Worm (Caenorhabditis elegans) whole organism, L1 larva: ENCODE measurements around the gene F17C8.6.

Source experiments
- C04F5.9 ChIP-seq: sonication (generic microtip); optimal IDR thresholded peaks from 2 replicates; lab custom pipeline; 2016; ENCODE audit warnings: missing genetic modification characterization, missing compliant biosample characterization
- aha-1 ChIP-seq: fragments of 150-350 bp; optimal IDR thresholded peaks from 2 replicates; lab custom pipeline; 2014; ENCODE audit warnings: missing biosample characterization, missing genetic modification characterization
- alr-1 ChIP-seq: fragments of 200-800 bp; sonication (Bioruptor generic); optimal IDR thresholded peaks from 2 replicates; lab custom pipeline; 2018; ENCODE audit warnings: borderline replicate concordance, mild to moderate bottlenecking, missing genetic modification characterization, missing compliant biosample characterization
- ama-1 ChIP-seq: fragments of 150-350 bp; optimal IDR thresholded peaks from 2 replicates; lab custom pipeline; 2014
- blmp-1 ChIP-seq: fragments of 150-350 bp; optimal IDR thresholded peaks from 2 replicates; lab custom pipeline; 2014; ENCODE audit warnings: missing biosample characterization, missing genetic modification characterization
- ceh-88 ChIP-seq: fragments of 200-800 bp; sonication (Bioruptor generic); IDR thresholded peaks from 2 replicates; pipeline ENCODE4 v1.3.6; 2022; ENCODE audit warnings: missing genetic modification characterization, missing compliant biosample characterization
- ces-1 ChIP-seq: fragments of 150-350 bp; optimal IDR thresholded peaks from 2 replicates; lab custom pipeline; 2014; ENCODE audit warnings: missing biosample characterization, missing genetic modification reagents, missing genetic modification characterization
- dsc-1 ChIP-seq: sonication (generic microtip); optimal IDR thresholded peaks from 2 replicates; lab custom pipeline; 2016; ENCODE audit warnings: mild to moderate bottlenecking, missing genetic modification characterization, missing compliant biosample characterization
- efl-1 ChIP-seq, 4 experiments: fragments of 150-350 bp; optimal IDR thresholded peaks in 3 of 4; peaks in 1 of 4; 1 replicate in 1 of 4; 2 replicates in 3 of 4; lab custom pipeline; 2014; ENCODE audit warnings: missing biosample characterization in 2 of 4, missing genetic modification characterization in 2 of 4, missing genetic modification reagents in 2 of 4
- elt-2 ChIP-seq: sonication (generic microtip); optimal IDR thresholded peaks from 2 replicates; lab custom pipeline; 2016; ENCODE audit warnings: missing genetic modification characterization, mild to moderate bottlenecking, inconsistent platforms, missing compliant biosample characterization, missing genetic modification reagents
- elt-3 ChIP-seq, 6 experiments: fragments of 150-350 bp in 1 of 6; sonication (generic microtip); optimal IDR thresholded peaks; 2 replicates each; lab custom pipeline; 2017 to 2018; ENCODE audit warnings: missing biosample characterization in 6 of 6, missing genetic modification characterization in 6 of 6, inconsistent platforms in 1 of 6
- fkh-10 ChIP-seq: sonication (generic microtip); optimal IDR thresholded peaks from 2 replicates; lab custom pipeline; 2017; ENCODE audit warnings: missing biosample characterization, missing genetic modification reagents, missing genetic modification characterization
- fkh-4 ChIP-seq: sonication (generic microtip); optimal IDR thresholded peaks from 2 replicates; lab custom pipeline; 2016; ENCODE audit warnings: missing compliant biosample characterization, missing genetic modification characterization, borderline replicate concordance
- fkh-8 ChIP-seq: sonication (generic microtip); optimal IDR thresholded peaks from 2 replicates; lab custom pipeline; 2016; ENCODE audit warnings: mild to moderate bottlenecking, missing genetic modification characterization, missing compliant biosample characterization
- fos-1 ChIP-seq: fragments of 150-350 bp; optimal IDR thresholded peaks from 2 replicates; lab custom pipeline; 2014; ENCODE audit warnings: missing biosample characterization, missing genetic modification characterization
- hpl-2 ChIP-seq: fragments of 150-350 bp; optimal IDR thresholded peaks from 2 replicates; lab custom pipeline; 2014; ENCODE audit warnings: missing biosample characterization, missing genetic modification reagents, missing genetic modification characterization
- isw-1 ChIP-seq: fragments of 200-800 bp; sonication (Bioruptor generic); IDR thresholded peaks from 2 replicates; pipeline ENCODE4 v1.3.6; 2022; ENCODE audit warnings: missing genetic modification characterization, missing compliant biosample characterization
- lin-13 ChIP-seq: fragments of 150-350 bp; optimal IDR thresholded peaks from 2 replicates; lab custom pipeline; 2014; ENCODE audit warnings: missing biosample characterization, missing genetic modification reagents, missing genetic modification characterization
- lin-14 ChIP-seq: fragments of 200-800 bp; sonication (Bioruptor generic); optimal IDR thresholded peaks from 2 replicates; lab custom pipeline; 2018; ENCODE audit warnings: mild to moderate bottlenecking, missing genetic modification characterization, moderate library complexity, missing compliant biosample characterization
- lin-39 ChIP-seq: fragments of 150-350 bp; optimal IDR thresholded peaks from 2 replicates; lab custom pipeline; 2014; ENCODE audit warnings: missing biosample characterization, missing genetic modification reagents, missing genetic modification characterization
- lir-3 ChIP-seq: sonication (generic microtip); optimal IDR thresholded peaks from 2 replicates; lab custom pipeline; 2016; ENCODE audit warnings: mild to moderate bottlenecking, missing genetic modification characterization, moderate library complexity, missing compliant biosample characterization; ENCODE audit not compliant: poor library complexity
- lsy-2 ChIP-seq, 2 experiments: fragments of 150-350 bp; optimal IDR thresholded peaks; 2 replicates each; lab custom pipeline; 2014; ENCODE audit warnings: missing biosample characterization in 2 of 2, missing genetic modification characterization in 2 of 2
- mab-9 ChIP-seq: fragments of 200-800 bp; sonication (Bioruptor generic); IDR thresholded peaks from 2 replicates; pipeline ENCODE4 v1.3.6; 2022; ENCODE audit warnings: missing genetic modification reagents, missing genetic modification characterization, missing compliant biosample characterization
- nhr-11 ChIP-seq: fragments of 150-350 bp; optimal IDR thresholded peaks from 2 replicates; lab custom pipeline; 2014; ENCODE audit warnings: missing biosample characterization, missing genetic modification characterization
- nhr-12 ChIP-seq: sonication (generic microtip); optimal IDR thresholded peaks from 2 replicates; lab custom pipeline; 2017; ENCODE audit warnings: missing biosample characterization, missing genetic modification characterization
- nhr-19 ChIP-seq: fragments of 200-800 bp; sonication (Bioruptor generic); conservative IDR thresholded peaks from 2 replicates; pipeline ENCODE4 v1.3.6; 2022; ENCODE audit warnings: missing genetic modification characterization, missing compliant biosample characterization
- nhr-237 ChIP-seq: fragments of 150-350 bp; optimal IDR thresholded peaks from 2 replicates; lab custom pipeline; 2014; ENCODE audit warnings: missing biosample characterization, missing genetic modification characterization
- nhr-28 ChIP-seq: fragments of 150-350 bp; optimal IDR thresholded peaks from 2 replicates; lab custom pipeline; 2014; ENCODE audit warnings: missing biosample characterization, missing genetic modification characterization
- nhr-76 ChIP-seq: sonication (generic microtip); optimal IDR thresholded peaks from 2 replicates; lab custom pipeline; 2017; ENCODE audit warnings: missing biosample characterization, missing genetic modification characterization
- nhr-85 ChIP-seq: sonication (generic microtip); peaks from one replicate; lab custom pipeline; 2016; ENCODE audit warnings: missing genetic modification characterization, inconsistent platforms, missing compliant biosample characterization
- nhr-90 ChIP-seq: sonication (generic microtip); optimal IDR thresholded peaks from 2 replicates; lab custom pipeline; 2016; ENCODE audit warnings: mild to moderate bottlenecking, missing genetic modification characterization, missing compliant biosample characterization; ENCODE audit not compliant: poor library complexity
- pag-3 ChIP-seq: sonication (generic microtip); optimal IDR thresholded peaks from 2 replicates; lab custom pipeline; 2017; ENCODE audit warnings: missing genetic modification characterization, mild to moderate bottlenecking, missing compliant biosample characterization, antibody characterized with exemption, borderline replicate concordance; ENCODE audit not compliant: insufficient read depth
- pqm-1 ChIP-seq: sonication (generic microtip); optimal IDR thresholded peaks from 3 replicates; lab custom pipeline; 2017; ENCODE audit warnings: missing biosample characterization, missing genetic modification characterization
- snu-23 ChIP-seq: sonication (generic microtip); optimal IDR thresholded peaks from 2 replicates; lab custom pipeline; 2016; ENCODE audit warnings: missing genetic modification characterization, missing compliant biosample characterization
- tbx-2 ChIP-seq: sonication (generic microtip); optimal IDR thresholded peaks from 2 replicates; lab custom pipeline; 2016; ENCODE audit warnings: missing genetic modification characterization, missing compliant biosample characterization
- tlp-1 ChIP-seq: fragments of 150-350 bp; optimal IDR thresholded peaks from 2 replicates; lab custom pipeline; 2014; ENCODE audit warnings: missing biosample characterization, missing genetic modification characterization
- unc-62 ChIP-seq: fragments of 150-350 bp; optimal IDR thresholded peaks from 2 replicates; lab custom pipeline; 2014; ENCODE audit warnings: missing biosample characterization, missing genetic modification reagents, missing genetic modification characterization
- unc-86 ChIP-seq: sonication (generic microtip); optimal IDR thresholded peaks from 2 replicates; lab custom pipeline; 2016; ENCODE audit warnings: missing genetic modification characterization, missing compliant biosample characterization
- unc-98 ChIP-seq: fragments of 200-800 bp; sonication (Bioruptor generic); IDR thresholded peaks from 2 replicates; pipeline ENCODE4 v1.3.6; 2022; ENCODE audit warnings: missing genetic modification characterization, missing compliant biosample characterization
- zag-1 ChIP-seq: fragments of 150-350 bp; optimal IDR thresholded peaks from 2 replicates; lab custom pipeline; 2014; ENCODE audit warnings: missing biosample characterization, missing genetic modification characterization
- ztf-11 ChIP-seq, 2 experiments: sonication (generic microtip); optimal IDR thresholded peaks; 2 replicates each; lab custom pipeline; 2016 to 2017; ENCODE audit warnings: missing genetic modification characterization in 2 of 2, missing biosample characterization in 1 of 2, missing compliant biosample characterization in 1 of 2
- ztf-4 ChIP-seq: fragments of 150-350 bp; optimal IDR thresholded peaks from 2 replicates; lab custom pipeline; 2014; ENCODE audit warnings: missing biosample characterization, missing genetic modification characterization

The F17C8.6 gene

ce11 chrIII:4703932-4704454 lies 41.8 kb downstream of the F17C8.6 start, which contains the start of the genes clp-2 and mrpl-16 (continued):
- TF ChIP-seq blmp-1 (no peak), fkh-10 (GFP tag; lab: Kevin White, UChicago) (no peak), efl-1 (optimal IDR thresholded peaks at IDR 0.05; lab: Kevin White, UChicago) (peak; percentile 42 to 58), efl-1 (GFP tag; optimal IDR thresholded peaks at IDR 0.05 in 1 of 2; lab: Kevin White, UChicago) (peak; percentile 59 to 93), ces-1 (GFP tag; lab: Kevin White, UChicago) (no peak), aha-1 (no peak), fkh-8 (tag; lab: Kevin White, UChicago) (no peak), lsy-2 (tag; optimal IDR thresholded peaks at IDR 0.05; lab: Kevin White, UChicago) (peak; percentile 54 to 74), hpl-2 (GFP tag; lab: Kevin White, UChicago) (no peak), zag-1 (tag; lab: Kevin White, UChicago) (no peak), nhr-28 (tag; lab: Kevin White, UChicago) (no peak), ztf-11 (tag; optimal IDR thresholded peaks at IDR 0.05; lab: Kevin White, UChicago) (no peak), lin-14 (GFP tag; lab: Kevin White, UChicago) (no peak), nhr-90 (no peak), ama-1 (lab: Kevin White, UChicago) (no peak), ceh-88 (GFP tag; lab: Robert Waterston, UW) (no peak), lin-13 (GFP tag; lab: Kevin White, UChicago) (no peak), snu-23 (GFP tag; lab: Kevin White, UChicago) (peak; percentile 38), fos-1 (no peak), elt-2 (tag; lab: Kevin White, UChicago) (no peak), unc-86 (tag; lab: Kevin White, UChicago) (no peak), C04F5.9 (tag; lab: Kevin White, UChicago) (no peak), dsc-1 (tag; lab: Kevin White, UChicago) (no peak), mab-9 (GFP tag; lab: Robert Waterston, UW) (no peak), nhr-237 (tag; lab: Kevin White, UChicago) (no peak), unc-62 (GFP tag; lab: Kevin White, UChicago) (no peak), unc-98 (GFP tag; lab: Robert Waterston, UW) (no peak), tlp-1 (tag; lab: Kevin White, UChicago) (no peak), nhr-11 (no peak), nhr-76 (no peak), fkh-4 (tag; lab: Kevin White, UChicago) (no peak), isw-1 (no peak), nhr-85 (tag; lab: Kevin White, UChicago) (no peak)
- TF ChIP-seq, all 84 proteins: peak for 14

ce11 chrIII:4699922-4700321 lies 45.9 kb downstream of the F17C8.6 start, which contains the start of gene sel-13:
Gene sel-13 (minus strand): TSS chrIII:4700224.
- no peak for TF ChIP-seq pqm-1
- no peak for TF ChIP-seq nhr-19 (GFP tag; lab: Robert Waterston, UW)
- TF ChIP-seq hpl-2 (GFP tag; lab: Kevin White, UChicago), result no peak
- no peak for TF ChIP-seq elt-3 (tag; optimal IDR thresholded peaks at IDR 0.05; lab: Kevin White, UChicago)
- TF ChIP-seq lir-3 (tag; lab: Kevin White, UChicago), result no peak

ce11 chrIII:4697819-4698218 lies 48.0 kb downstream of the F17C8.6 start, which contains the start of gene dnj-18:
Gene dnj-18 (plus strand): TSS chrIII:4698119.
- TF ChIP-seq snu-23 (GFP tag; lab: Kevin White, UChicago), result no peak
- no peak for TF ChIP-seq isw-1
- TF ChIP-seq nhr-28 (tag; lab: Kevin White, UChicago), result no peak
- TF ChIP-seq fkh-8 (tag; lab: Kevin White, UChicago), result no peak
- no peak for TF ChIP-seq ztf-4 (tag; lab: Kevin White, UChicago)
- no peak for TF ChIP-seq pqm-1
- TF ChIP-seq alr-1, result no peak
- TF ChIP-seq lsy-2 (tag; optimal IDR thresholded peaks at IDR 0.05; lab: Kevin White, UChicago), result no peak
- TF ChIP-seq lin-39 (tag; lab: Kevin White, UChicago), result no peak
- TF ChIP-seq ama-1 (lab: Kevin White, UChicago), result no peak
- no peak for TF ChIP-seq pag-3 (tag; lab: Kevin White, UChicago)
- TF ChIP-seq aha-1, result no peak
- TF ChIP-seq lin-14 (GFP tag; lab: Kevin White, UChicago), result no peak
- no peak for TF ChIP-seq nhr-12 (tag; lab: Kevin White, UChicago)
- no peak for TF ChIP-seq tbx-2
- no peak for TF ChIP-seq C04F5.9 (tag; lab: Kevin White, UChicago)
